Worm (Caenorhabditis elegans) whole organism, L3 larva: Measurements from ENCODE around the gene C07E3.3.

Experiments
- ama-1 ChIP-seq: fragments of 150-350 bp; optimal IDR thresholded peaks from 2 replicates; lab custom pipeline; 2018
- ceh-16 ChIP-seq: sonication (generic microtip); optimal IDR thresholded peaks from 2 replicates; lab custom pipeline; 2017; ENCODE audit warnings: missing biosample characterization, missing genetic modification characterization
- elt-1 ChIP-seq: fragments of 150-350 bp; optimal IDR thresholded peaks from 2 replicates; lab custom pipeline; 2014; ENCODE audit warnings: missing biosample characterization, missing genetic modification characterization
- elt-2 ChIP-seq: sonication (generic microtip); optimal IDR thresholded peaks from 2 replicates; lab custom pipeline; 2016; ENCODE audit warnings: missing genetic modification reagents, mild to moderate bottlenecking, missing genetic modification characterization, missing compliant biosample characterization
- elt-3 ChIP-seq, 3 experiments: fragments of 150-350 bp in 1 of 3; sonication (generic microtip) in 2 of 3; optimal IDR thresholded peaks; 2 replicates in 2 of 3; 4 replicates in 1 of 3; lab custom pipeline; 2014 to 2017; ENCODE audit warnings: missing biosample characterization in 3 of 3, missing genetic modification characterization in 3 of 3
- fkh-10 ChIP-seq: sonication (generic microtip); optimal IDR thresholded peaks from 2 replicates; lab custom pipeline; 2017; ENCODE audit warnings: missing biosample characterization, missing genetic modification reagents, missing genetic modification characterization
- lin-15B ChIP-seq: fragments of 150-350 bp; optimal IDR thresholded peaks from 2 replicates; lab custom pipeline; 2014; ENCODE audit warnings: missing biosample characterization, missing genetic modification characterization
- nhr-76 ChIP-seq: fragments of 150-350 bp; sonication (generic microtip); optimal IDR thresholded peaks from 5 replicates; lab custom pipeline; 2014; ENCODE audit warnings: missing biosample characterization, missing genetic modification characterization
- unc-62 ChIP-seq: fragments of 150-350 bp; sonication (generic microtip); optimal IDR thresholded peaks from 4 replicates; lab custom pipeline; 2014; ENCODE audit warnings: missing biosample characterization, missing genetic modification reagents, missing genetic modification characterization

DNA sequence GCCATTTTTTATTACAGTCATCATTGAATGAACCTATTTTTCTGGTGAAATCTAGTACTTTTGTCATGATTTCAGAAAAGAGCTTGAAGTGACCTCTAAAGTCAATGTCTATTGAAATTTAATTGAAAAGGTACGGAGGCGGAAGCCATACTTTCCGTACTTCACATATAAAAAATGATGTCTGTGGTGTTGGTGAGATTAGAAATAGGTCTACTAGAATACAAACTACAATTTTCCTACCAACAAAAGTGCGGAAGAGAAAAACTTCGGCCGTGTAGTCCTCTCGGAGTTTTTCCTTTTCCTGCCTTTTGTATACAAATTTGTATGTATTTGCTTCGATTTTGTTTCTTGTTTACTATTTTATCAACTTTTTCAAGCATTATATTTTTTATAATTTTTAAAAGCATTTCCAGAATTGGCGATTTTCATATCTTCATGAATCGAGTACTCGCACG lies 38.0 kb upstream of the C07E3.3 start, which contains the start of gene T09F3.4:
- TF ChIP-seq lin-15B (tag; lab: Kevin White, UChicago) (peak; percentile 52), nhr-76 (tag; lab: Kevin White, UChicago) (no peak), ama-1 (lab: Kevin White, UChicago) (no peak), elt-1 (tag; lab: Kevin White, UChicago) (no peak), unc-62 (GFP tag; lab: Kevin White, UChicago) (no peak), elt-2 (tag; lab: Kevin White, UChicago) (peak; percentile 25), elt-3 (tag; optimal IDR thresholded peaks at IDR 0.05; lab: Kevin White, UChicago) (no peak), ceh-16 (tag; lab: Kevin White, UChicago) (no peak), fkh-10 (GFP tag; lab: Kevin White, UChicago) (no peak)
